Fruit fly (Drosophila melanogaster) whole organism, wandering third instar larva: ENCODE results near the gene CG13250.

Source experiments
- Dfd ChIP-seq: fragments of >200 bp; optimal IDR thresholded peaks from 2 replicates; lab custom pipeline; 2017; ENCODE audit warnings: missing biosample characterization, missing genetic modification characterization
- Dif ChIP-seq: fragments of 200-275, 200-300 bp; sonication (Bioruptor generic); optimal IDR thresholded peaks from 2 replicates; lab custom pipeline; 2018; ENCODE audit warnings: missing biosample characterization, missing genetic modification characterization; ENCODE audit not compliant: partially characterized antibody
- GATAd ChIP-seq: sonication (Bioruptor generic); optimal IDR thresholded peaks from 2 replicates; lab custom pipeline; 2016; ENCODE audit warnings: missing biosample characterization, missing genetic modification characterization
- HLH106 ChIP-seq: fragments of 200-800 bp; optimal IDR thresholded peaks from 3 replicates; lab custom pipeline; 2019; ENCODE audit warnings: missing biosample characterization, mild to moderate bottlenecking, missing genetic modification characterization, moderate library complexity
- brk ChIP-seq: fragments of 200-800 bp; sonication (Bioruptor generic); optimal IDR thresholded peaks from 2 replicates; lab custom pipeline; 2016; ENCODE audit warnings: missing biosample characterization, mild to moderate bottlenecking, missing genetic modification characterization
- pan ChIP-seq: fragments of >200 bp; optimal IDR thresholded peaks from 2 replicates; lab custom pipeline; 2017
- woc ChIP-seq: sonication (Bioruptor generic); optimal IDR thresholded peaks from 2 replicates; lab custom pipeline; 2016; ENCODE audit warnings: missing biosample characterization, mild to moderate bottlenecking, missing genetic modification characterization

dm6 chr3L:20576504-20576903, 43.0 kb downstream of the CG13250 start:
- TF ChIP-seq woc (GFP tag; lab: Kevin White, UChicago) (no peak), pan (lab: Kevin White, UChicago) (no peak), GATAd (GFP tag; lab: Kevin White, UChicago) (no peak), brk (GFP tag; lab: Kevin White, UChicago) (no peak), Dfd (GFP tag; lab: Kevin White, UChicago) (no peak), Dif (no peak), HLH106 (no peak)
